Worm (Caenorhabditis elegans): Measurements from ENCODE around the gene ttr-18.

Gene ttr-18

ce11 chrII:11440265-11440664, 46.3 kb downstream of the ttr-18 start, which contains the start of gene VW02B12L.2:
Gene VW02B12L.2 (minus strand): TSS chrII:11440329.
- TF ChIP-seq unc-42 (tag; optimal IDR thresholded peaks at IDR 0.05) (peak; percentile 93), pat-9 (tag; optimal IDR thresholded peaks at IDR 0.05) (no peak)

- TF ChIP-seq C38D4.7 (GFP tag; optimal IDR thresholded peaks at IDR 0.05) (no peak), ceh-30 (tag; optimal IDR thresholded peaks at IDR 0.05) (no peak), tbx-2 (tag; optimal IDR thresholded peaks at IDR 0.05) (no peak), ttx-3 (tag; optimal IDR thresholded peaks at IDR 0.05) (no peak), F13H6.1 (tag; optimal IDR thresholded peaks at IDR 0.05) (no peak), nfya-1 (tag; optimal IDR thresholded peaks at IDR 0.05) (no peak), rnt-1 (tag; optimal IDR thresholded peaks at IDR 0.05) (no peak), C08G9.2 (tag; optimal IDR thresholded peaks at IDR 0.05) (no peak), pqm-1 (tag; optimal IDR thresholded peaks at IDR 0.05) (no peak), npax-4 (tag; optimal IDR thresholded peaks at IDR 0.05) (no peak), pat-9 (tag; optimal IDR thresholded peaks at IDR 0.05) (no peak), nhr-232 (tag; optimal IDR thresholded peaks at IDR 0.05) (no peak), ets-4 (tag; optimal IDR thresholded peaks at IDR 0.05) (no peak), che-1 (tag; optimal IDR thresholded peaks at IDR 0.05) (no peak), K09A11.1 (tag; optimal IDR thresholded peaks at IDR 0.05; ENCODE audit: insufficient read depth) (no peak), unc-42 (tag; optimal IDR thresholded peaks at IDR 0.05) (no peak)
These were observed 48.1 kb downstream of the ttr-18 start, which contains the start of gene vha-6 for ce11 chrII:11438417-11438816. Gene vha-6 (minus strand): TSS chrII:11438452.
